Fruit fly (Drosophila melanogaster) whole organism, embryonic: ENCODE data around the gene Rab9Db.

Experiments used
- Adf1 ChIP-seq: fragments of 200-800 bp; sonication (Bioruptor generic); IDR thresholded peaks from 2 replicates; pipeline ENCODE4 v1.3.6; 2022; ENCODE audit warnings: missing biosample characterization, missing genetic modification characterization
- Asciz ChIP-seq: fragments of 200-800 bp; sonication (Bioruptor generic); optimal IDR thresholded peaks from 2 replicates; lab custom pipeline; 2017; ENCODE audit warnings: missing biosample characterization, mild to moderate bottlenecking, missing genetic modification characterization, missing genetic modification reagents
- Atf-2 ChIP-seq: fragments of 200-800 bp; sonication (Bioruptor generic); optimal IDR thresholded peaks from 2 replicates; lab custom pipeline; 2016; ENCODE audit warnings: missing biosample characterization, missing genetic modification characterization
- B-H2 ChIP-seq: fragments of 200-800 bp; sonication (Bioruptor generic); optimal IDR thresholded peaks from 2 replicates; lab custom pipeline; 2018; ENCODE audit warnings: missing biosample characterization, mild to moderate bottlenecking, missing genetic modification characterization
- CG10543 ChIP-seq: fragments of 200-800 bp; sonication (Bioruptor generic); optimal IDR thresholded peaks from 3 replicates; lab custom pipeline; 2017; ENCODE audit warnings: missing biosample characterization, mild to moderate bottlenecking, missing genetic modification characterization, moderate library complexity
- CG10654 ChIP-seq: fragments of 200-800 bp; sonication (Bioruptor generic); optimal IDR thresholded peaks from 2 replicates; lab custom pipeline; 2016; ENCODE audit warnings: missing biosample characterization, missing genetic modification characterization
- CG11085 ChIP-seq: fragments of 200-800 bp; sonication (Bioruptor generic); IDR thresholded peaks from 2 replicates; pipeline ENCODE4 v1.3.6; 2022; ENCODE audit warnings: missing biosample characterization, missing genetic modification characterization
- CG11247 ChIP-seq: fragments of 200-800 bp; sonication (Bioruptor generic); IDR thresholded peaks from 2 replicates; pipeline ENCODE4 v1.3.6; 2022; ENCODE audit warnings: missing biosample characterization, missing genetic modification characterization
- CG11560 ChIP-seq: fragments of 200-800 bp; sonication (Bioruptor generic); IDR thresholded peaks from 3 replicates; pipeline ENCODE4 v1.3.6; 2022; ENCODE audit warnings: missing biosample characterization, missing genetic modification characterization
- CG1233 ChIP-seq: fragments of 200-800 bp; sonication (Bioruptor generic); optimal IDR thresholded peaks from 4 replicates; lab custom pipeline; 2018; ENCODE audit warnings: missing biosample characterization, mild to moderate bottlenecking, missing genetic modification characterization
- CG15696 ChIP-seq: fragments of 200-800 bp; sonication (Bioruptor generic); optimal IDR thresholded peaks from 2 replicates; lab custom pipeline; 2019; ENCODE audit warnings: missing biosample characterization, mild to moderate bottlenecking, missing genetic modification characterization, moderate library complexity
- CG1602 ChIP-seq: fragments of 200-800 bp; sonication (Bioruptor generic); optimal IDR thresholded peaks from 3 replicates; lab custom pipeline; 2016; ENCODE audit warnings: missing biosample characterization, missing genetic modification characterization
- CG17385 ChIP-seq: fragments of 200-800 bp; sonication (Bioruptor generic); optimal IDR thresholded peaks from 3 replicates; lab custom pipeline; 2018; ENCODE audit warnings: missing biosample characterization, mild to moderate bottlenecking, missing genetic modification characterization
- CG2678 ChIP-seq: fragments of 200-800 bp; sonication (Bioruptor generic); optimal IDR thresholded peaks from 3 replicates; lab custom pipeline; 2019; ENCODE audit warnings: missing biosample characterization, mild to moderate bottlenecking, missing genetic modification characterization, moderate library complexity
- CG2889 ChIP-seq: fragments of 200-800 bp; sonication (Bioruptor generic); IDR thresholded peaks from 3 replicates; pipeline ENCODE4 v1.3.6; 2022; ENCODE audit warnings: missing biosample characterization, missing genetic modification characterization
- CG3163 ChIP-seq: fragments of 200-800 bp; sonication (Bioruptor generic); optimal IDR thresholded peaks from 3 replicates; lab custom pipeline; 2016; ENCODE audit warnings: missing biosample characterization, missing genetic modification characterization
- CG32532 ChIP-seq: fragments of 200-800 bp; sonication (Bioruptor generic); IDR thresholded peaks from 2 replicates; pipeline ENCODE4 v1.3.6; 2022; ENCODE audit warnings: missing biosample characterization, missing genetic modification characterization
- CG42726 ChIP-seq: fragments of 200-800 bp; sonication (Bioruptor generic); IDR thresholded peaks from 2 replicates; pipeline ENCODE4 v1.3.6; 2022; ENCODE audit warnings: missing biosample characterization, missing genetic modification characterization; ENCODE audit not compliant: partially characterized antibody
- CG4617 ChIP-seq: fragments of 200-800 bp; sonication (Bioruptor generic); optimal IDR thresholded peaks from 3 replicates; lab custom pipeline; 2016; ENCODE audit warnings: missing biosample characterization, missing genetic modification characterization, borderline replicate concordance
- CG4730 ChIP-seq: fragments of 200-800 bp; sonication (Bioruptor generic); IDR thresholded peaks from 2 replicates; pipeline ENCODE4 v1.3.6; 2022; ENCODE audit warnings: missing biosample characterization, missing genetic modification characterization
- CG6175 ChIP-seq: fragments of 200-800 bp; sonication (Bioruptor generic); IDR thresholded peaks from 3 replicates; pipeline ENCODE4 v1.3.6; 2022; ENCODE audit warnings: missing biosample characterization, missing genetic modification characterization
- CG7556 ChIP-seq: fragments of 200-800 bp; sonication (Bioruptor generic); optimal IDR thresholded peaks from 2 replicates; lab custom pipeline; 2017; ENCODE audit warnings: missing biosample characterization, mild to moderate bottlenecking, missing genetic modification characterization
- CG8089 ChIP-seq: fragments of 200-800 bp; sonication (Bioruptor generic); optimal IDR thresholded peaks from 3 replicates; lab custom pipeline; 2016; ENCODE audit warnings: missing biosample characterization, missing genetic modification characterization
- CG8388 ChIP-seq: fragments of 200-800 bp; sonication (Bioruptor generic); optimal IDR thresholded peaks from 2 replicates; lab custom pipeline; 2019; ENCODE audit warnings: missing biosample characterization, mild to moderate bottlenecking, missing genetic modification characterization, moderate library complexity
- Chrac-16 ChIP-seq: fragments of 200-800 bp; sonication (Bioruptor generic); optimal IDR thresholded peaks from 3 replicates; lab custom pipeline; 2016; ENCODE audit warnings: missing biosample characterization, missing genetic modification characterization
- Dll ChIP-seq: fragments of 200-800 bp; sonication (Bioruptor generic); IDR thresholded peaks from 4 replicates; pipeline ENCODE4 v1.3.6; 2022; ENCODE audit warnings: missing biosample characterization, missing genetic modification characterization; ENCODE audit not compliant: partially characterized antibody
- E2f2 ChIP-seq: fragments of 200-800 bp; sonication (Bioruptor generic); IDR thresholded peaks from 2 replicates; pipeline ENCODE4 v1.3.6; 2022; ENCODE audit warnings: missing biosample characterization, missing genetic modification characterization
- Fer3 ChIP-seq: fragments of 200-800 bp; sonication (Bioruptor generic); optimal IDR thresholded peaks from 2 replicates; lab custom pipeline; 2018; ENCODE audit warnings: missing biosample characterization, mild to moderate bottlenecking, missing genetic modification characterization, moderate library complexity
- H15 ChIP-seq: fragments of 200-800 bp; sonication (Bioruptor generic); IDR thresholded peaks from 3 replicates; pipeline ENCODE4 v1.3.6; 2022; ENCODE audit warnings: missing biosample characterization, missing genetic modification characterization
- Hr39 ChIP-seq: fragments of >200 bp; optimal IDR thresholded peaks from 2 replicates; lab custom pipeline; 2017
- Jarid2 ChIP-seq: fragments of 200-800 bp; sonication (Bioruptor generic); optimal IDR thresholded peaks from 3 replicates; lab custom pipeline; 2017; ENCODE audit warnings: mild to moderate bottlenecking, missing biosample characterization, missing genetic modification reagents, missing genetic modification characterization
- Lim3 ChIP-seq: fragments of 200-800 bp; sonication (Bioruptor generic); IDR thresholded peaks from 2 replicates; pipeline ENCODE4 v1.3.6; 2022; ENCODE audit warnings: missing biosample characterization, missing genetic modification characterization
- Myb ChIP-seq: fragments of 200-800 bp; sonication (Bioruptor generic); optimal IDR thresholded peaks from 2 replicates; lab custom pipeline; 2016; ENCODE audit warnings: missing biosample characterization, missing genetic modification characterization
- Rx ChIP-seq: fragments of 200-800 bp; sonication (Bioruptor generic); IDR thresholded peaks from 2 replicates; pipeline ENCODE4 v1.3.6; 2022; ENCODE audit warnings: missing biosample characterization, missing genetic modification characterization
- Taf1 ChIP-seq: fragments of 200-800 bp; sonication (Bioruptor generic); IDR thresholded peaks from 2 replicates; pipeline ENCODE4 v1.3.6; 2022; ENCODE audit warnings: missing biosample characterization, missing genetic modification characterization
- Vsx1 ChIP-seq: fragments of 200-800 bp; sonication (Bioruptor generic); optimal IDR thresholded peaks from 2 replicates; lab custom pipeline; 2017; ENCODE audit warnings: missing biosample characterization, mild to moderate bottlenecking, missing genetic modification characterization, missing genetic modification reagents
- ac ChIP-seq: fragments of 200-800 bp; sonication (Bioruptor generic); optimal IDR thresholded peaks from 3 replicates; lab custom pipeline; 2017; ENCODE audit warnings: missing biosample characterization, mild to moderate bottlenecking, missing genetic modification characterization
- al ChIP-seq: fragments of 200-800 bp; sonication (Bioruptor generic); IDR thresholded peaks from 2 replicates; pipeline ENCODE4 v1.3.6; 2022; ENCODE audit warnings: missing biosample characterization, missing genetic modification characterization
- bab2 ChIP-seq: fragments of 200-800 bp; sonication (Bioruptor generic); optimal IDR thresholded peaks from 2 replicates; lab custom pipeline; 2016; ENCODE audit warnings: missing biosample characterization, missing genetic modification characterization
- cas ChIP-seq: fragments of 200-800 bp; sonication (Bioruptor generic); IDR thresholded peaks from 2 replicates; pipeline ENCODE4 v1.3.6; 2022; ENCODE audit warnings: missing biosample characterization, missing genetic modification characterization
- chn ChIP-seq: fragments of 200-800 bp; sonication (Bioruptor generic); optimal IDR thresholded peaks from 2 replicates; lab custom pipeline; 2016; ENCODE audit warnings: missing biosample characterization, missing genetic modification characterization
- dpn ChIP-seq, 2 experiments: fragments of 200-800 bp; sonication (Bioruptor generic); optimal IDR thresholded peaks; 3 replicates each; lab custom pipeline; 2016; ENCODE audit warnings: missing biosample characterization in 2 of 2, missing genetic modification characterization in 2 of 2
- dysf ChIP-seq: fragments of 200-800 bp; sonication (Bioruptor generic); IDR thresholded peaks from 3 replicates; pipeline ENCODE4 v1.3.6; 2022; ENCODE audit warnings: missing biosample characterization, missing genetic modification characterization
- ind ChIP-seq: fragments of 200-800 bp; sonication (Bioruptor generic); optimal IDR thresholded peaks from 3 replicates; lab custom pipeline; 2016; ENCODE audit warnings: missing biosample characterization, missing genetic modification characterization
- kni ChIP-seq: fragments of 200-800 bp; sonication (Bioruptor generic); optimal IDR thresholded peaks from 3 replicates; lab custom pipeline; 2017; ENCODE audit warnings: mild to moderate bottlenecking, missing biosample characterization, missing genetic modification reagents, missing genetic modification characterization
- lmd ChIP-seq: fragments of 200-800 bp; sonication (Bioruptor generic); IDR thresholded peaks from 2 replicates; pipeline ENCODE4 v1.3.6; 2022; ENCODE audit warnings: missing biosample characterization, missing genetic modification characterization
- nerfin-2 ChIP-seq: fragments of 200-800 bp; sonication (Bioruptor generic); IDR thresholded peaks from 2 replicates; pipeline ENCODE4 v1.3.6; 2022; ENCODE audit warnings: missing biosample characterization, missing genetic modification characterization; ENCODE audit not compliant: partially characterized antibody
- pita ChIP-seq: fragments of 200-800 bp; sonication (Bioruptor generic); optimal IDR thresholded peaks from 2 replicates; lab custom pipeline; 2017; ENCODE audit warnings: missing biosample characterization, mild to moderate bottlenecking, missing genetic modification characterization
- pros ChIP-seq: fragments of 200-800 bp; sonication (Bioruptor generic); optimal IDR thresholded peaks from 3 replicates; lab custom pipeline; 2019; ENCODE audit warnings: missing biosample characterization, mild to moderate bottlenecking, missing genetic modification characterization, moderate library complexity
- tgo ChIP-seq: fragments of 200-800 bp; sonication (Bioruptor generic); IDR thresholded peaks from 3 replicates; pipeline ENCODE4 v1.3.6; 2022; ENCODE audit warnings: missing biosample characterization, missing genetic modification characterization
- tup ChIP-seq: fragments of 200-800 bp; sonication (Bioruptor generic); optimal IDR thresholded peaks from 2 replicates; lab custom pipeline; 2016; ENCODE audit warnings: missing biosample characterization, mild to moderate bottlenecking, missing genetic modification characterization, moderate library complexity

The Rab9Db gene

DNA sequence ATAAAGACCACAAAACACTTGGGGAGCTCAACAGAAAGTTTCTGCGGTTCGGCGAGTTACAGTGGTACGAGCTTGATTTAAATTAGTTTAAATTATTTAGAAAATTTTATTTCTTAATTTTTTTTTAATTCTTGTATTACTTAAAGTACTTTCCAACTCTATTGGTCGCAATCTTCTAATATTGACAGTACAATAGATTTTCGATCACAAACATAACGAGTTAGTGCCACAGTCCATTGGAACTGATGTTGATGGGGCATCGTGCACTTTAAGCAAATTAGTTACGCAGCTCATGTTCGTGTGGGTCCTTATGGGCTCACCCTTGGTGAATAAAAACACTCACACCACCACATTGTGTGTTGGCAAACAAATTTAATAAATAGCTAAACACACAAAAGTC, 49.5 kb downstream of the Rab9Db start (continued):
- TF ChIP-seq al (GFP tag; lab: Robert Waterston, UW), result peak; percentile 17; the same call in 1 of the 2 replicates
- TF ChIP-seq CG8089 (GFP tag; lab: Kevin White, UChicago), result no peak
- TF ChIP-seq CG1233 (GFP tag; lab: Kevin White, UChicago), result no peak
- TF ChIP-seq Vsx1 (GFP tag; lab: Kevin White, UChicago), result peak; percentile 11
- TF ChIP-seq tgo (GFP tag; lab: Robert Waterston, UW), result peak; percentile 65
- TF ChIP-seq chn (GFP tag; lab: Kevin White, UChicago), result no peak
- no peak for TF ChIP-seq kni
- TF ChIP-seq CG10543 (GFP tag; lab: Kevin White, UChicago), result no peak
- no peak; the same call in 1 of the 2 replicates for TF ChIP-seq Adf1
- no peak for TF ChIP-seq CG42726 (GFP tag; lab: Robert Waterston, UW)
- peak; percentile 29; the same call in 1 of the 2 replicates for TF ChIP-seq Taf1 (GFP tag; lab: Robert Waterston, UW)
- peak; percentile 40 for TF ChIP-seq CG8388 (GFP tag; lab: Kevin White, UChicago)
- peak; percentile 31 for TF ChIP-seq Asciz (GFP tag; lab: Kevin White, UChicago)
- TF ChIP-seq Myb (GFP tag; lab: Kevin White, UChicago), result no peak
- no peak for TF ChIP-seq B-H2 (GFP tag; lab: Kevin White, UChicago)
- no peak for TF ChIP-seq CG11560
- TF ChIP-seq dpn (GFP tag; optimal IDR thresholded peaks at IDR 0.05; lab: Kevin White, UChicago), result peak in 1 of 2 experiments; percentile 32
- peak; percentile 54 for TF ChIP-seq CG17385 (GFP tag; lab: Kevin White, UChicago)
- no peak for TF ChIP-seq CG4617 (GFP tag; lab: Kevin White, UChicago)
- no peak for TF ChIP-seq CG15696 (tag; lab: Kevin White, UChicago)
- TF ChIP-seq Rx (GFP tag; lab: Robert Waterston, UW), result 0 out of 2 replicates have a peak, but pooled peaks have one; percentile 4
- TF ChIP-seq pita, result no peak
- peak; percentile 34; the same call in 1 of the 2 replicates for TF ChIP-seq E2f2 (GFP tag; lab: Robert Waterston, UW)
- TF ChIP-seq tup (GFP tag; lab: Kevin White, UChicago), result no peak
- TF ChIP-seq Chrac-16 (GFP tag; lab: Kevin White, UChicago), result no peak
- peak; percentile 17 for TF ChIP-seq CG1602 (GFP tag; lab: Kevin White, UChicago)
- peak; percentile 73 for TF ChIP-seq dysf (GFP tag; lab: Robert Waterston, UW)
- TF ChIP-seq lmd (GFP tag; lab: Robert Waterston, UW), result peak; percentile 58
- no peak for TF ChIP-seq Atf-2 (GFP tag; lab: Kevin White, UChicago)
- peak; percentile 65; the same call in 1 of the 2 replicates for TF ChIP-seq Lim3 (GFP tag; lab: Robert Waterston, UW)
- no peak for TF ChIP-seq Jarid2 (GFP tag; lab: Kevin White, UChicago)
- TF ChIP-seq CG2889 (GFP tag; lab: Robert Waterston, UW), result no peak; the same call in 2 of the 3 replicates
- no peak for TF ChIP-seq CG3163
- TF ChIP-seq CG6175 (GFP tag; lab: Robert Waterston, UW), result no peak
- TF ChIP-seq nerfin-2 (GFP tag; lab: Robert Waterston, UW), result no peak
- TF ChIP-seq bab2 (GFP tag; lab: Kevin White, UChicago), result no peak
- peak; percentile 48 for TF ChIP-seq CG11247 (GFP tag; lab: Robert Waterston, UW)
- no peak for TF ChIP-seq Hr39 (lab: Kevin White, UChicago)
- TF ChIP-seq cas, result 0 out of 2 replicates have a peak, but pooled peaks have one; percentile 17
- no peak for TF ChIP-seq pros (GFP tag; lab: Kevin White, UChicago)
- TF ChIP-seq CG7556 (GFP tag; lab: Kevin White, UChicago), result peak; percentile 70
- peak; percentile 64 for TF ChIP-seq CG32532 (GFP tag; lab: Robert Waterston, UW)
- 0 out of 2 replicates have a peak, but pooled peaks have one; percentile 25 for TF ChIP-seq CG4730 (GFP tag; lab: Robert Waterston, UW)
- peak; percentile 55 for TF ChIP-seq ind (GFP tag; lab: Kevin White, UChicago)
- TF ChIP-seq ac, result no peak
- no peak for TF ChIP-seq Dll (GFP tag; lab: Robert Waterston, UW)
- TF ChIP-seq CG2678, result peak; percentile 71
- TF ChIP-seq CG10654 (GFP tag; lab: Kevin White, UChicago), result peak; percentile 25
- peak; percentile 45; the same call in 1 of the 3 replicates for TF ChIP-seq H15 (GFP tag; lab: Robert Waterston, UW)
- peak; percentile 35; the same call in 1 of the 2 replicates for TF ChIP-seq CG11085 (GFP tag; lab: Robert Waterston, UW)
- TF ChIP-seq Fer3 (tag; lab: Kevin White, UChicago), result peak; percentile 53
